Fruit fly (Drosophila melanogaster) whole organism, embryonic: ENCODE measurements around the gene CG16779.
A peak's percentile ranks its signal among the peaks of the same experiment; 100 is the strongest.

Source experiments
- B-H1 ChIP-seq: fragments of 200-800 bp; sonication (Bioruptor generic); IDR thresholded peaks from 3 replicates; pipeline ENCODE4 v1.3.6; 2022; ENCODE audit warnings: missing biosample characterization, missing genetic modification characterization
- Blimp-1 ChIP-seq: fragments of 200-800 bp; sonication (Bioruptor generic); optimal IDR thresholded peaks from 3 replicates; lab custom pipeline; 2018; ENCODE audit warnings: missing biosample characterization, missing genetic modification characterization, mild to moderate bottlenecking, moderate library complexity, missing genetic modification reagents
- BtbVII ChIP-seq: fragments of 200-800 bp; sonication (Bioruptor generic); optimal IDR thresholded peaks from 3 replicates; lab custom pipeline; 2017; ENCODE audit warnings: missing biosample characterization, mild to moderate bottlenecking, missing genetic modification characterization
- CG10431 ChIP-seq: fragments of 200-800 bp; sonication (Bioruptor generic); optimal IDR thresholded peaks from 3 replicates; lab custom pipeline; 2018; ENCODE audit warnings: missing biosample characterization, mild to moderate bottlenecking, missing genetic modification characterization
- CG10462 ChIP-seq: fragments of 200-800 bp; sonication (Bioruptor generic); optimal IDR thresholded peaks from 2 replicates; lab custom pipeline; 2016; ENCODE audit warnings: missing biosample characterization, missing genetic modification characterization
- CG10979 ChIP-seq: fragments of 200-800 bp; sonication (Bioruptor generic); optimal IDR thresholded peaks from 2 replicates; lab custom pipeline; 2018; ENCODE audit warnings: missing biosample characterization, mild to moderate bottlenecking, missing genetic modification characterization, moderate library complexity
- CG11093 ChIP-seq: fragments of 200-800 bp; sonication (Bioruptor generic); IDR thresholded peaks from 3 replicates; pipeline ENCODE4 v1.3.6; 2022; ENCODE audit warnings: missing biosample characterization, missing genetic modification characterization
- CG12071 ChIP-seq: fragments of 200-800 bp; sonication (Bioruptor generic); optimal IDR thresholded peaks from 3 replicates; lab custom pipeline; 2018; ENCODE audit warnings: missing biosample characterization, mild to moderate bottlenecking, missing genetic modification characterization
- CG13287 ChIP-seq: fragments of 200-800 bp; sonication (Bioruptor generic); IDR thresholded peaks from 2 replicates; pipeline ENCODE4 v1.3.6; 2022; ENCODE audit warnings: missing biosample characterization, missing genetic modification characterization; ENCODE audit not compliant: partially characterized antibody
- CG15073 ChIP-seq: fragments of 200-800 bp; sonication (Bioruptor generic); optimal IDR thresholded peaks from 2 replicates; lab custom pipeline; 2016; ENCODE audit warnings: missing biosample characterization, missing genetic modification characterization
- CG17359 ChIP-seq: fragments of 200-800 bp; sonication (Bioruptor generic); optimal IDR thresholded peaks from 3 replicates; lab custom pipeline; 2018; ENCODE audit warnings: missing biosample characterization, mild to moderate bottlenecking, missing genetic modification characterization, moderate library complexity
- CG17361 ChIP-seq: fragments of 200-800 bp; sonication (Bioruptor generic); IDR thresholded peaks from 3 replicates; pipeline ENCODE4 v1.3.6; 2022; ENCODE audit warnings: missing biosample characterization, missing genetic modification characterization
- CG17568 ChIP-seq: fragments of 200-800 bp; sonication (Bioruptor generic); optimal IDR thresholded peaks from 2 replicates; lab custom pipeline; 2018; ENCODE audit warnings: missing biosample characterization, mild to moderate bottlenecking, missing genetic modification characterization, moderate library complexity
- CG18262 ChIP-seq: fragments of 200-800 bp; optimal IDR thresholded peaks from 3 replicates; lab custom pipeline; 2019; ENCODE audit warnings: missing biosample characterization, mild to moderate bottlenecking, missing genetic modification characterization, moderate library complexity
- CG30020 ChIP-seq: fragments of 200-800 bp; optimal IDR thresholded peaks from 2 replicates; lab custom pipeline; 2019; ENCODE audit warnings: missing biosample characterization, mild to moderate bottlenecking, missing genetic modification characterization, moderate library complexity
- CG30403 ChIP-seq: fragments of 200-800 bp; sonication (Bioruptor generic); optimal IDR thresholded peaks from 3 replicates; lab custom pipeline; 2016; ENCODE audit warnings: missing biosample characterization, missing genetic modification characterization
- CG31224 ChIP-seq: fragments of 200-800 bp; sonication (Bioruptor generic); IDR thresholded peaks from 2 replicates; pipeline ENCODE4 v1.3.6; 2022; ENCODE audit warnings: missing biosample characterization, missing genetic modification characterization
- CG4328 ChIP-seq: fragments of 200-800 bp; sonication (Bioruptor generic); optimal IDR thresholded peaks from 3 replicates; lab custom pipeline; 2017; ENCODE audit warnings: missing biosample characterization, missing genetic modification reagents, missing genetic modification characterization
- CG6654 ChIP-seq: fragments of 200-800 bp; sonication (Bioruptor generic); optimal IDR thresholded peaks from 2 replicates; lab custom pipeline; 2017; ENCODE audit warnings: missing biosample characterization, mild to moderate bottlenecking, missing genetic modification characterization
- CG7556 ChIP-seq: fragments of 200-800 bp; sonication (Bioruptor generic); optimal IDR thresholded peaks from 2 replicates; lab custom pipeline; 2017; ENCODE audit warnings: missing biosample characterization, mild to moderate bottlenecking, missing genetic modification characterization
- Dad ChIP-seq: fragments of 200-800 bp; sonication (Bioruptor generic); optimal IDR thresholded peaks from 3 replicates; lab custom pipeline; 2016; ENCODE audit warnings: missing biosample characterization, missing genetic modification characterization
- Dek ChIP-seq: fragments of 200-800 bp; sonication (Bioruptor generic); optimal IDR thresholded peaks from 3 replicates; lab custom pipeline; 2019; ENCODE audit warnings: missing biosample characterization, mild to moderate bottlenecking, missing genetic modification characterization, moderate library complexity
- Dll ChIP-seq: fragments of 200-800 bp; sonication (Bioruptor generic); IDR thresholded peaks from 4 replicates; pipeline ENCODE4 v1.3.6; 2022; ENCODE audit warnings: missing biosample characterization, missing genetic modification characterization; ENCODE audit not compliant: partially characterized antibody
- Fer2 ChIP-seq: fragments of 200-800 bp; sonication (Bioruptor generic); optimal IDR thresholded peaks from 2 replicates; lab custom pipeline; 2018; ENCODE audit warnings: missing biosample characterization, mild to moderate bottlenecking, missing genetic modification characterization, moderate library complexity
- H15 ChIP-seq: fragments of 200-800 bp; sonication (Bioruptor generic); IDR thresholded peaks from 3 replicates; pipeline ENCODE4 v1.3.6; 2022; ENCODE audit warnings: missing biosample characterization, missing genetic modification characterization
- Hey ChIP-seq: fragments of 200-800 bp; sonication (Bioruptor generic); optimal IDR thresholded peaks from 3 replicates; lab custom pipeline; 2018; ENCODE audit warnings: missing biosample characterization, mild to moderate bottlenecking, missing genetic modification characterization
- Hsf ChIP-seq: fragments of 200-800 bp; sonication (Bioruptor generic); optimal IDR thresholded peaks from 3 replicates; lab custom pipeline; 2016; ENCODE audit warnings: missing biosample characterization, missing genetic modification characterization
- Mrtf ChIP-seq: fragments of 200-800 bp; sonication (Bioruptor generic); IDR thresholded peaks from 3 replicates; pipeline ENCODE4 v1.3.6; 2022; ENCODE audit warnings: missing biosample characterization, missing genetic modification characterization
- Neu2 ChIP-seq: fragments of 200-800 bp; sonication (Bioruptor generic); optimal IDR thresholded peaks from 3 replicates; lab custom pipeline; 2016; ENCODE audit warnings: missing biosample characterization, missing genetic modification characterization, borderline replicate concordance
- Nf-YA ChIP-seq: fragments of 200-800 bp; sonication (Bioruptor generic); IDR thresholded peaks from 2 replicates; pipeline ENCODE4 v1.3.6; 2022; ENCODE audit warnings: missing biosample characterization, missing genetic modification characterization
- Nf-YC ChIP-seq: fragments of 200-800 bp; optimal IDR thresholded peaks from 3 replicates; lab custom pipeline; 2019; ENCODE audit warnings: missing biosample characterization, mild to moderate bottlenecking, missing genetic modification characterization, moderate library complexity
- Spps ChIP-seq: fragments of 200-800 bp; sonication (Bioruptor generic); optimal IDR thresholded peaks from 2 replicates; lab custom pipeline; 2018; ENCODE audit warnings: missing biosample characterization, mild to moderate bottlenecking, missing genetic modification characterization
- Vsx1 ChIP-seq: fragments of 200-800 bp; sonication (Bioruptor generic); optimal IDR thresholded peaks from 2 replicates; lab custom pipeline; 2017; ENCODE audit warnings: missing biosample characterization, mild to moderate bottlenecking, missing genetic modification characterization, missing genetic modification reagents
- Xbp1 ChIP-seq: fragments of 200-800 bp; sonication (Bioruptor generic); optimal IDR thresholded peaks from 3 replicates; lab custom pipeline; 2016; ENCODE audit warnings: missing biosample characterization, mild to moderate bottlenecking, missing genetic modification characterization
- ab ChIP-seq: fragments of 200-800 bp; sonication (Bioruptor generic); optimal IDR thresholded peaks from 2 replicates; lab custom pipeline; 2016; ENCODE audit warnings: missing biosample characterization, missing genetic modification characterization
- ac ChIP-seq: fragments of 200-800 bp; sonication (Bioruptor generic); optimal IDR thresholded peaks from 3 replicates; lab custom pipeline; 2017; ENCODE audit warnings: missing biosample characterization, mild to moderate bottlenecking, missing genetic modification characterization
- ara ChIP-seq: fragments of 200-800 bp; sonication (Bioruptor generic); IDR thresholded peaks from 2 replicates; pipeline ENCODE4 v1.3.6; 2022; ENCODE audit warnings: missing biosample characterization, missing genetic modification characterization
- bsh ChIP-seq, 2 experiments: fragments of 200-800 bp; sonication (Bioruptor generic); optimal IDR thresholded peaks; 2 replicates each; lab custom pipeline; 2017 to 2018; ENCODE audit warnings: mild to moderate bottlenecking in 2 of 2, missing biosample characterization in 2 of 2, missing genetic modification characterization in 2 of 2, moderate library complexity in 1 of 2
- chif ChIP-seq, 2 experiments: fragments of 200-800 bp; sonication (Bioruptor generic); optimal IDR thresholded peaks; 3 replicates each; lab custom pipeline; 2016; ENCODE audit warnings: missing biosample characterization in 2 of 2, missing genetic modification characterization in 2 of 2
- crc ChIP-seq: fragments of 200-800 bp; sonication (Bioruptor generic); optimal IDR thresholded peaks from 2 replicates; lab custom pipeline; 2016; ENCODE audit warnings: missing biosample characterization, missing genetic modification characterization
- jumu ChIP-seq: fragments of 200-800 bp; sonication (Bioruptor generic); optimal IDR thresholded peaks from 3 replicates; lab custom pipeline; 2016; ENCODE audit warnings: missing biosample characterization, missing genetic modification characterization
- lmd ChIP-seq: fragments of 200-800 bp; sonication (Bioruptor generic); IDR thresholded peaks from 2 replicates; pipeline ENCODE4 v1.3.6; 2022; ENCODE audit warnings: missing biosample characterization, missing genetic modification characterization
- nerfin-1 ChIP-seq: fragments of 200-800 bp; sonication (Bioruptor generic); optimal IDR thresholded peaks from 3 replicates; lab custom pipeline; 2019; ENCODE audit warnings: missing biosample characterization, mild to moderate bottlenecking, missing genetic modification characterization, moderate library complexity
- pho ChIP-seq: fragments of 200-800 bp; sonication (Bioruptor generic); optimal IDR thresholded peaks from 2 replicates; lab custom pipeline; 2016; ENCODE audit warnings: missing biosample characterization, missing genetic modification characterization
- ro ChIP-seq: fragments of 200-800 bp; sonication (Bioruptor generic); IDR thresholded peaks from 2 replicates; pipeline ENCODE4 v1.3.6; 2022; ENCODE audit warnings: missing biosample characterization, missing genetic modification characterization
- sens-2 ChIP-seq: fragments of 200-800 bp; sonication (Bioruptor generic); IDR thresholded peaks from 2 replicates; pipeline ENCODE4 v1.3.6; 2022; ENCODE audit warnings: missing biosample characterization, missing genetic modification characterization
- tio ChIP-seq: fragments of 200-800 bp; sonication (Bioruptor generic); optimal IDR thresholded peaks from 2 replicates; lab custom pipeline; 2017; ENCODE audit warnings: missing biosample characterization, missing genetic modification characterization, inconsistent platforms
- wdn ChIP-seq: fragments of 200-800 bp; sonication (Bioruptor generic); IDR thresholded peaks from 2 replicates; pipeline ENCODE4 v1.3.6; 2022; ENCODE audit warnings: missing biosample characterization, missing genetic modification characterization

Gene CG16779

DNA sequence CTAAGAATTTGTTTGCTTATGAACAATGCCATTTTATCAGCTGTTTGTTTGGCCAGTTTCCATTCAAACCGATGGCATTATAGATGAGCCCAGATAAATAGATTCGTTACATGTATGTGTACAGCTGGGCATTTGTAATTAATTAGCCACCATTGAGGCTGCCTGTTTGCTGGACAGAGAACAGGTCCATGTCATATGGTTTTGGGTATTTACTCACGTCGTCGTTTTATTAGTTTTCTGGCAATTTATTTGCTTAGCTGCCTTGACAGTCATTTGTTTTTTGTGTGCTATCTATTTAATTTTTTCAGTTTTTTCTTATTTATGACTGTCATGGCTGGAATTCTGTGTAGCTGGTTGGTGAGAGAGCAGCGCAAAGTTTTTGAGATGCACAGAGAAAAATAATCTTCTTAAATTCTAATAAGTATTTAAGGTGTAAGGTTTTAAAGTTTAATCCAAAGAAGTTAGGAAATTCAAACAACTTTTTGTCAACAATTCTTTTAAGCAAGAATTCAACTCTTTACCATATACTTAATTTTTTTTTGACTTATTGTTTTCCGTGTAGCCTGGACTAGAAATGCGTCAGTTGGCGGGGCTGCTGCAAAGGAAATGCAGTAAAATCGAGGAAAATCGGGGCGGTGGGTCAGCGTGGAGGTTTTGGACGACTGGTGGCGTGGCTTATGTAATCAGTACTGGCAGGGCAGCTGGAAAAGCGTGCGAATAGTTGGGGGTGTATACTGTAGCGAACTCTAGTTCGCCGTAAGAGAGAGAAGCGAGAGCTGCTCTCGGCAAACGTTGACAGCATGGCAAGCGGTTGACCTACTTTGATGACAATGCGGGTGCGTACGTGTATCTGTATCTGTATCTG lies 58.7 kb downstream of the CG16779 start (continued):
- peak; percentile 90 for TF ChIP-seq CG7556
- no peak for TF ChIP-seq CG15073 (GFP tag; lab: Kevin White, UChicago)
- peak; percentile 88; the same call in 2 of the 3 replicates for TF ChIP-seq Mrtf
- peak; percentile 70 for TF ChIP-seq tio (GFP tag; lab: Kevin White, UChicago)
- TF ChIP-seq Hey (tag; lab: Kevin White, UChicago) = no peak
- peak; percentile 74 for TF ChIP-seq CG31224 (GFP tag; lab: Robert Waterston, UW)
- no peak for TF ChIP-seq CG13287 (GFP tag; lab: Robert Waterston, UW)
- no peak for TF ChIP-seq Neu2 (GFP tag; lab: Kevin White, UChicago)
- no peak for TF ChIP-seq CG30020
- peak; percentile 80 for TF ChIP-seq Fer2 (tag; lab: Kevin White, UChicago)
- peak; percentile 71 for TF ChIP-seq crc
- TF ChIP-seq Nf-YC (tag; lab: Kevin White, UChicago) = peak; percentile 74
- peak; percentile 87 for TF ChIP-seq Dek (tag; lab: Kevin White, UChicago)
- peak; percentile 31 for TF ChIP-seq CG4328 (GFP tag; lab: Kevin White, UChicago)
- peak; percentile 75 for TF ChIP-seq sens-2 (GFP tag; lab: Robert Waterston, UW)
- TF ChIP-seq Nf-YA (GFP tag; lab: Robert Waterston, UW) = peak; percentile 81
- peak; percentile 94 for TF ChIP-seq CG17359 (tag; lab: Kevin White, UChicago)
- TF ChIP-seq B-H1 (GFP tag; lab: Robert Waterston, UW) = peak; percentile 88; the same call in 2 of the 3 replicates
- peak in 1 of 2 experiments; percentile 89 for TF ChIP-seq bsh (GFP tag; optimal IDR thresholded peaks at IDR 0.05; lab: Kevin White, UChicago)
- peak; percentile 57 for TF ChIP-seq CG6654
- TF ChIP-seq Vsx1 (GFP tag; lab: Kevin White, UChicago) = peak; percentile 88
- TF ChIP-seq Dad (GFP tag; lab: Kevin White, UChicago) = peak; percentile 75
- TF ChIP-seq CG17568 = peak; percentile 64
- peak; percentile 61 for TF ChIP-seq CG12071
- peak; percentile 83 for TF ChIP-seq CG10979 (tag; lab: Kevin White, UChicago)
- 0 out of 2 replicates have a peak, but pooled peaks have one; percentile 26 for TF ChIP-seq ro (GFP tag; lab: Robert Waterston, UW)
- peak; percentile 91 for TF ChIP-seq CG30403 (GFP tag; lab: Kevin White, UChicago)
- peak; percentile 85 for TF ChIP-seq CG18262
- peak; percentile 50 for TF ChIP-seq Spps (tag; lab: Kevin White, UChicago)
- TF ChIP-seq chif (GFP tag; optimal IDR thresholded peaks at IDR 0.05; lab: Kevin White, UChicago) = peak; percentile 78 to 80
- no peak for TF ChIP-seq ac
- TF ChIP-seq Xbp1 (GFP tag; lab: Kevin White, UChicago) = peak; percentile 88
- TF ChIP-seq ab (GFP tag; lab: Kevin White, UChicago) = no peak
- peak; percentile 82 for TF ChIP-seq pho
- TF ChIP-seq nerfin-1 (tag; lab: Kevin White, UChicago) = peak; percentile 76
- peak; percentile 74 for TF ChIP-seq H15
- TF ChIP-seq jumu (GFP tag; lab: Kevin White, UChicago) = peak; percentile 78
- TF ChIP-seq wdn (GFP tag; lab: Robert Waterston, UW) = peak; percentile 75
- TF ChIP-seq CG10462 (GFP tag; lab: Kevin White, UChicago) = peak; percentile 65
- peak; percentile 74; the same call in 2 of the 3 replicates for TF ChIP-seq CG11093 (GFP tag; lab: Robert Waterston, UW)
- peak; percentile 85 for TF ChIP-seq Blimp-1 (GFP tag; lab: Kevin White, UChicago)
- peak; percentile 76 for TF ChIP-seq BtbVII (GFP tag; lab: Kevin White, UChicago)
- no peak for TF ChIP-seq Dll (GFP tag; lab: Robert Waterston, UW)
- peak; percentile 84 for TF ChIP-seq Hsf (GFP tag; lab: Kevin White, UChicago)
- TF ChIP-seq CG10431 = peak; percentile 8
- peak; percentile 84 for TF ChIP-seq lmd (GFP tag; lab: Robert Waterston, UW)
- TF ChIP-seq ara (GFP tag; lab: Robert Waterston, UW) = peak; percentile 68
- peak; percentile 88 for TF ChIP-seq CG17361 (GFP tag; lab: Robert Waterston, UW)
